Fruit fly (Drosophila melanogaster) whole organism, embryonic: Measurements from ENCODE around the gene CG31600.

Source experiments
- Adf1 ChIP-seq: fragments of 200-800 bp; sonication (Bioruptor generic); IDR thresholded peaks from 2 replicates; pipeline ENCODE4 v1.3.6; 2022; ENCODE audit warnings: missing biosample characterization, missing genetic modification characterization
- Aef1 ChIP-seq: fragments of 200-800 bp; sonication (Bioruptor generic); IDR thresholded peaks from 3 replicates; pipeline ENCODE4 v1.3.6; 2022; ENCODE audit warnings: missing biosample characterization, missing genetic modification characterization
- B-H1 ChIP-seq: fragments of 200-800 bp; sonication (Bioruptor generic); IDR thresholded peaks from 3 replicates; pipeline ENCODE4 v1.3.6; 2022; ENCODE audit warnings: missing biosample characterization, missing genetic modification characterization
- Bgb ChIP-seq: fragments of 200-800 bp; sonication (Bioruptor generic); IDR thresholded peaks from 2 replicates; pipeline ENCODE4 v1.3.6; 2022; ENCODE audit warnings: missing biosample characterization, missing genetic modification characterization; ENCODE audit not compliant: partially characterized antibody
- CG10267 ChIP-seq: fragments of 200-800 bp; sonication (Bioruptor generic); optimal IDR thresholded peaks from 2 replicates; lab custom pipeline; 2018; ENCODE audit warnings: missing biosample characterization, mild to moderate bottlenecking, missing genetic modification characterization, moderate library complexity
- CG10321 ChIP-seq: fragments of 200-800 bp; sonication (Bioruptor generic); IDR thresholded peaks from 2 replicates; pipeline ENCODE4 v1.3.6; 2022; ENCODE audit warnings: missing biosample characterization, missing genetic modification characterization
- CG10543 ChIP-seq: fragments of 200-800 bp; sonication (Bioruptor generic); optimal IDR thresholded peaks from 3 replicates; lab custom pipeline; 2017; ENCODE audit warnings: missing biosample characterization, mild to moderate bottlenecking, missing genetic modification characterization, moderate library complexity
- CG10654 ChIP-seq: fragments of 200-800 bp; sonication (Bioruptor generic); optimal IDR thresholded peaks from 2 replicates; lab custom pipeline; 2016; ENCODE audit warnings: missing biosample characterization, missing genetic modification characterization
- CG11696 ChIP-seq: fragments of 200-800 bp; sonication (Bioruptor generic); IDR thresholded peaks from 2 replicates; pipeline ENCODE4 v1.3.6; 2022; ENCODE audit warnings: missing biosample characterization, missing genetic modification characterization
- CG17359 ChIP-seq: fragments of 200-800 bp; sonication (Bioruptor generic); optimal IDR thresholded peaks from 3 replicates; lab custom pipeline; 2018; ENCODE audit warnings: missing biosample characterization, mild to moderate bottlenecking, missing genetic modification characterization, moderate library complexity
- CG32532 ChIP-seq: fragments of 200-800 bp; sonication (Bioruptor generic); IDR thresholded peaks from 2 replicates; pipeline ENCODE4 v1.3.6; 2022; ENCODE audit warnings: missing biosample characterization, missing genetic modification characterization
- CG34224 ChIP-seq: fragments of 200-800 bp; sonication (Bioruptor generic); IDR thresholded peaks from 3 replicates; pipeline ENCODE4 v1.3.6; 2022; ENCODE audit warnings: missing biosample characterization, missing genetic modification characterization; ENCODE audit not compliant: partially characterized antibody
- CG4360 ChIP-seq: fragments of 200-800 bp; sonication (Bioruptor generic); IDR thresholded peaks from 2 replicates; pipeline ENCODE4 v1.3.6; 2022; ENCODE audit warnings: missing biosample characterization, missing genetic modification characterization
- CG4707 ChIP-seq: fragments of 200-800 bp; sonication (Bioruptor generic); optimal IDR thresholded peaks from 2 replicates; lab custom pipeline; 2018; ENCODE audit warnings: missing biosample characterization, mild to moderate bottlenecking, missing genetic modification characterization, moderate library complexity
- CG6791 ChIP-seq: fragments of 200-800 bp; sonication (Bioruptor generic); IDR thresholded peaks from 3 replicates; pipeline ENCODE4 v1.3.6; 2022; ENCODE audit warnings: missing biosample characterization, missing genetic modification characterization; ENCODE audit not compliant: partially characterized antibody
- CG8388 ChIP-seq: fragments of 200-800 bp; sonication (Bioruptor generic); optimal IDR thresholded peaks from 2 replicates; lab custom pipeline; 2019; ENCODE audit warnings: missing biosample characterization, mild to moderate bottlenecking, missing genetic modification characterization, moderate library complexity
- CG8924 ChIP-seq: fragments of 200-800 bp; optimal IDR thresholded peaks from 3 replicates; lab custom pipeline; 2019; ENCODE audit warnings: missing biosample characterization, mild to moderate bottlenecking, missing genetic modification characterization, moderate library complexity
- D ChIP-seq, 2 experiments: fragments of 200-800 bp in 1 of 2; fragments of >200 bp in 1 of 2; sonication (Bioruptor generic) in 1 of 2; optimal IDR thresholded peaks; 2 replicates in 1 of 2; 3 replicates in 1 of 2; lab custom pipeline; 2017; ENCODE audit warnings: mild to moderate bottlenecking in 1 of 2, missing biosample characterization in 1 of 2, missing genetic modification characterization in 1 of 2, missing genetic modification reagents in 1 of 2
- Deaf1 ChIP-seq: fragments of 200-800 bp; optimal IDR thresholded peaks from 3 replicates; lab custom pipeline; 2019; ENCODE audit warnings: missing biosample characterization, mild to moderate bottlenecking, missing genetic modification characterization, moderate library complexity
- Dll ChIP-seq: fragments of 200-800 bp; sonication (Bioruptor generic); IDR thresholded peaks from 4 replicates; pipeline ENCODE4 v1.3.6; 2022; ENCODE audit warnings: missing biosample characterization, missing genetic modification characterization; ENCODE audit not compliant: partially characterized antibody
- E2f2 ChIP-seq: fragments of 200-800 bp; sonication (Bioruptor generic); IDR thresholded peaks from 2 replicates; pipeline ENCODE4 v1.3.6; 2022; ENCODE audit warnings: missing biosample characterization, missing genetic modification characterization
- HLH4C ChIP-seq: fragments of 200-800 bp; sonication (Bioruptor generic); IDR thresholded peaks from 3 replicates; pipeline ENCODE4 v1.3.6; 2022; ENCODE audit warnings: missing biosample characterization, missing genetic modification characterization; ENCODE audit not compliant: partially characterized antibody
- MBD-R2 ChIP-seq: fragments of 200-800 bp; sonication (Bioruptor generic); IDR thresholded peaks from 2 replicates; pipeline ENCODE4 v1.3.6; 2022; ENCODE audit warnings: missing biosample characterization, missing genetic modification characterization
- Nf-YC ChIP-seq: fragments of 200-800 bp; optimal IDR thresholded peaks from 3 replicates; lab custom pipeline; 2019; ENCODE audit warnings: missing biosample characterization, mild to moderate bottlenecking, missing genetic modification characterization, moderate library complexity
- Opbp ChIP-seq: fragments of 200-800 bp; sonication (Bioruptor generic); IDR thresholded peaks from 3 replicates; pipeline ENCODE4 v1.3.6; 2022; ENCODE audit warnings: missing biosample characterization, missing genetic modification characterization; ENCODE audit not compliant: partially characterized antibody
- Sry-δ ChIP-seq: fragments of 200-800 bp; sonication (Bioruptor generic); optimal IDR thresholded peaks from 2 replicates; lab custom pipeline; 2016; ENCODE audit warnings: missing biosample characterization, missing genetic modification characterization
- Trl ChIP-seq, 3 experiments: fragments of >200 bp in 2 of 3; fragments of 200-800 bp in 1 of 3; sonication (Bioruptor generic) in 1 of 3; optimal IDR thresholded peaks; 2 replicates in 1 of 3; 3 replicates in 2 of 3; lab custom pipeline; 2016 to 2017; ENCODE audit warnings: missing biosample characterization in 1 of 3, missing genetic modification characterization in 1 of 3
- abd-A ChIP-seq: fragments of 200-800 bp; sonication (Bioruptor generic); optimal IDR thresholded peaks from 3 replicates; lab custom pipeline; 2019; ENCODE audit warnings: missing biosample characterization, mild to moderate bottlenecking, missing genetic modification characterization, moderate library complexity
- cad ChIP-seq: fragments of >200 bp; optimal IDR thresholded peaks from 2 replicates; lab custom pipeline; 2017; ENCODE audit warnings: missing biosample characterization, missing genetic modification characterization
- cg ChIP-seq: fragments of 200-800 bp; sonication (Bioruptor generic); optimal IDR thresholded peaks from 3 replicates; lab custom pipeline; 2019; ENCODE audit warnings: missing biosample characterization, mild to moderate bottlenecking, missing genetic modification characterization, moderate library complexity
- ci ChIP-seq: fragments of 200-800 bp; sonication (Bioruptor generic); IDR thresholded peaks from 3 replicates; pipeline ENCODE4 v1.3.6; 2022; ENCODE audit warnings: missing biosample characterization, missing genetic modification characterization
- ftz-f1 ChIP-seq: fragments of 200-800 bp; sonication (Bioruptor generic); optimal IDR thresholded peaks from 2 replicates; lab custom pipeline; 2016; ENCODE audit warnings: missing biosample characterization, missing genetic modification characterization
- grau ChIP-seq: fragments of 200-800 bp; optimal IDR thresholded peaks from 3 replicates; lab custom pipeline; 2019; ENCODE audit warnings: missing biosample characterization, mild to moderate bottlenecking, missing genetic modification characterization, moderate library complexity
- grn ChIP-seq: fragments of 200-800 bp; sonication (Bioruptor generic); optimal IDR thresholded peaks from 3 replicates; lab custom pipeline; 2017; ENCODE audit warnings: missing biosample characterization, missing genetic modification characterization
- insv ChIP-seq, 2 experiments: fragments of 200-800 bp; sonication (Bioruptor generic); optimal IDR thresholded peaks; 3 replicates each; lab custom pipeline; 2016 to 2018; ENCODE audit warnings: missing biosample characterization in 2 of 2, missing genetic modification characterization in 2 of 2
- kah ChIP-seq: fragments of 200-800 bp; sonication (Bioruptor generic); optimal IDR thresholded peaks from 2 replicates; lab custom pipeline; 2018; ENCODE audit warnings: missing biosample characterization, mild to moderate bottlenecking, missing genetic modification characterization
- lov ChIP-seq, 2 experiments: fragments of 200-800 bp in 1 of 2; fragments of >200 bp in 1 of 2; sonication (Bioruptor generic) in 1 of 2; IDR thresholded peaks in 1 of 2; optimal IDR thresholded peaks in 1 of 2; 2 replicates in 1 of 2; 3 replicates in 1 of 2; pipeline versions ENCODE4 v1.3.6 to Lab custom; 2017 to 2022; ENCODE audit warnings: missing biosample characterization in 1 of 2, missing genetic modification characterization in 1 of 2
- mld ChIP-seq: fragments of 200-800 bp; sonication (Bioruptor generic); IDR thresholded peaks from 3 replicates; pipeline ENCODE4 v1.3.6; 2022; ENCODE audit warnings: missing biosample characterization, missing genetic modification characterization; ENCODE audit not compliant: partially characterized antibody
- oc ChIP-seq: fragments of 200-800 bp; sonication (Bioruptor generic); optimal IDR thresholded peaks from 2 replicates; lab custom pipeline; 2018; ENCODE audit warnings: missing biosample characterization, mild to moderate bottlenecking, missing genetic modification characterization, moderate library complexity
- otp ChIP-seq: fragments of 200-800 bp; sonication (Bioruptor generic); IDR thresholded peaks from 3 replicates; pipeline ENCODE4, ENCODE4 v1.3.6; 2022; ENCODE audit warnings: missing biosample characterization, missing genetic modification characterization
- pros ChIP-seq: fragments of 200-800 bp; sonication (Bioruptor generic); optimal IDR thresholded peaks from 3 replicates; lab custom pipeline; 2019; ENCODE audit warnings: missing biosample characterization, mild to moderate bottlenecking, missing genetic modification characterization, moderate library complexity
- psq ChIP-seq: fragments of 200-800 bp; sonication (Bioruptor generic); optimal IDR thresholded peaks from 2 replicates; lab custom pipeline; 2017; ENCODE audit warnings: missing biosample characterization, missing genetic modification characterization
- sob ChIP-seq: fragments of 200-800 bp; sonication (Bioruptor generic); IDR thresholded peaks from 2 replicates; pipeline ENCODE4 v1.3.6; 2022; ENCODE audit warnings: missing biosample characterization, missing genetic modification characterization
- toy ChIP-seq: fragments of 200-800 bp; sonication (Bioruptor generic); IDR thresholded peaks from 2 replicates; pipeline ENCODE4 v1.3.6; 2022; ENCODE audit warnings: missing biosample characterization, missing genetic modification characterization
- wdn ChIP-seq: fragments of 200-800 bp; sonication (Bioruptor generic); IDR thresholded peaks from 2 replicates; pipeline ENCODE4 v1.3.6; 2022; ENCODE audit warnings: missing biosample characterization, missing genetic modification characterization
- yki ChIP-seq: fragments of >200 bp; optimal IDR thresholded peaks from 3 replicates; lab custom pipeline; 2018

The CG31600 gene

DNA sequence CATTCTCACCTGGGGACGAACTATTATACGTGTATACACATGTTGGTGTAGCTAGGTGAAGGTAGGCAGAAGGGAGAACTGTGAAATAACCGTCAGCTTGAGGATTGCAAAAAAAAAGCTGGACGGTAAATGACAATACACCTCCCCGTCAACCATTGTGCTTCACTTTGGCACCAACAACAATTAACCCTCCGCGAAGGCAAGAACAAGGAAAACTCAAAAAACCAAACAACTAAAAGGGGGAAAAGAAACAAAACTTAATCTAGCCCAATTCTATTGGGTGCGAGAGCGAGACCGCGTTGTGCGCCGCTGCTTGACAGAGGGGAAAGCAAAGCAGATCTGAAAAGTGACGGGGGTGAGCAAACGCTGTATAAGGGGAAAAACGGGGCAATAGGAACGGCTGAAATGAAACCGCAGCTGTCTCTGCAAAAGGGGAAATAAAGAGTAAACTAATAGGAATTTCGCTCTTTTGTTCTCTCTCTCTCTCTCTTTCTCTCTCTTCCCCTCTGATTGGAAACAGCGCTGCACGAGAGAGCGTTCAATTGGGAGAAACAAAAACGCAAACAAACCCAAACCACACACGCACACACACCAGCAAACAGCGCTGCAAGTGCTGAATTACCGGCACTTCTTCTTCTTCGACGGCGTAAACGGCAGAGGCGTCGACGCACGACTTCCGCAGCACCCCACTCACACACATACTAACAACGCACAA lies 16.0 kb downstream of the CG31600 start:
- TF ChIP-seq E2f2 = 0 out of 2 replicates have a peak, but pooled peaks have one; percentile 12
- peak in 1 of 2 experiments; percentile 95 for TF ChIP-seq insv (GFP tag; optimal IDR thresholded peaks at IDR 0.05; lab: Kevin White, UChicago)
- peak; percentile 44 for TF ChIP-seq oc (tag; lab: Kevin White, UChicago)
- TF ChIP-seq CG10543 (GFP tag; lab: Kevin White, UChicago) = no peak
- no peak for TF ChIP-seq CG17359
- 0 out of 3 replicates have a peak, but pooled peaks have one; percentile 28 for TF ChIP-seq mld (GFP tag; lab: Robert Waterston, UW)
- peak; percentile 48 for TF ChIP-seq cad
- TF ChIP-seq ftz-f1 (GFP tag; lab: Kevin White, UChicago) = no peak
- peak; percentile 92 for TF ChIP-seq cg (GFP tag; lab: Kevin White, UChicago)
- TF ChIP-seq toy (GFP tag; lab: Robert Waterston, UW) = no peak
- TF ChIP-seq Trl (optimal IDR thresholded peaks at IDR 0.05; lab: Kevin White, UChicago) = peak; percentile 99 to 100
- TF ChIP-seq Trl (GFP tag; optimal IDR thresholded peaks at IDR 0.05; lab: Kevin White, UChicago) = peak; percentile 65
- peak; percentile 97 for TF ChIP-seq yki (lab: Kevin White, UChicago)
- TF ChIP-seq Nf-YC (tag; lab: Kevin White, UChicago) = peak; percentile 97
- no peak for TF ChIP-seq lov (optimal IDR thresholded peaks at IDR 0.05; lab: Kevin White, UChicago)
- peak; percentile 44; the same call in 1 of the 3 replicates for TF ChIP-seq lov (GFP tag; IDR thresholded peaks at IDR 0.05; lab: Robert Waterston, UW)
- 0 out of 3 replicates have a peak, but pooled peaks have one; percentile 18 for TF ChIP-seq HLH4C (GFP tag; lab: Robert Waterston, UW)
- peak; percentile 27; the same call in 1 of the 2 replicates for TF ChIP-seq sob
- TF ChIP-seq D (optimal IDR thresholded peaks at IDR 0.05; lab: Kevin White, UChicago) = peak; percentile 25
- no peak for TF ChIP-seq D (GFP tag; optimal IDR thresholded peaks at IDR 0.05; lab: Kevin White, UChicago)
- TF ChIP-seq grn (GFP tag; lab: Kevin White, UChicago) = peak; percentile 8
- TF ChIP-seq B-H1 (GFP tag; lab: Robert Waterston, UW) = no peak
- TF ChIP-seq CG10654 = no peak
- TF ChIP-seq CG8388 (GFP tag; lab: Kevin White, UChicago) = no peak
- no peak for TF ChIP-seq CG10267 (tag; lab: Kevin White, UChicago)
- TF ChIP-seq CG11696 = peak; percentile 11; the same call in 1 of the 2 replicates
- TF ChIP-seq CG8924 = peak; percentile 18
- peak; percentile 68 for TF ChIP-seq CG34224 (GFP tag; lab: Robert Waterston, UW)
- peak; percentile 93 for TF ChIP-seq CG10321 (GFP tag; lab: Robert Waterston, UW)
- peak; percentile 69 for TF ChIP-seq Dll (GFP tag; lab: Robert Waterston, UW)
- peak; percentile 60; the same call in 1 of the 2 replicates for TF ChIP-seq CG32532
- TF ChIP-seq CG4360 (GFP tag; lab: Robert Waterston, UW) = peak; percentile 62
- peak; percentile 38; the same call in 2 of the 3 replicates for TF ChIP-seq Opbp (GFP tag; lab: Robert Waterston, UW)
- TF ChIP-seq Sry-δ (GFP tag; lab: Kevin White, UChicago) = no peak
- TF ChIP-seq CG4707 (GFP tag; lab: Kevin White, UChicago) = no peak
- peak; percentile 26; the same call in 1 of the 3 replicates for TF ChIP-seq Aef1
- peak; percentile 93 for TF ChIP-seq Adf1 (GFP tag; lab: Robert Waterston, UW)
- TF ChIP-seq pros (GFP tag; lab: Kevin White, UChicago) = peak; percentile 54
- 0 out of 3 replicates have a peak, but pooled peaks have one; percentile 53 for TF ChIP-seq otp (GFP tag; lab: Robert Waterston, UW)
- TF ChIP-seq Deaf1 = peak; percentile 71
- peak; percentile 90 for TF ChIP-seq abd-A (tag; lab: Kevin White, UChicago)
- peak; percentile 19 for TF ChIP-seq kah (GFP tag; lab: Kevin White, UChicago)
- no peak for TF ChIP-seq grau (tag; lab: Kevin White, UChicago)
- peak; percentile 67; the same call in 2 of the 3 replicates for TF ChIP-seq ci
- no peak for TF ChIP-seq MBD-R2 (GFP tag; lab: Robert Waterston, UW)
- TF ChIP-seq psq (GFP tag; lab: Kevin White, UChicago) = peak; percentile 62
- peak; percentile 54; the same call in 1 of the 3 replicates for TF ChIP-seq CG6791 (GFP tag; lab: Robert Waterston, UW)
- 0 out of 2 replicates have a peak, but pooled peaks have one; percentile 26 for TF ChIP-seq Bgb
- TF ChIP-seq wdn (GFP tag; lab: Robert Waterston, UW) = no peak
